Worm (Caenorhabditis elegans): ENCODE data around the gene F53F8.6.
A peak's percentile ranks its signal among the peaks of the same experiment; 100 is the strongest.

Gene F53F8.6

DNA sequence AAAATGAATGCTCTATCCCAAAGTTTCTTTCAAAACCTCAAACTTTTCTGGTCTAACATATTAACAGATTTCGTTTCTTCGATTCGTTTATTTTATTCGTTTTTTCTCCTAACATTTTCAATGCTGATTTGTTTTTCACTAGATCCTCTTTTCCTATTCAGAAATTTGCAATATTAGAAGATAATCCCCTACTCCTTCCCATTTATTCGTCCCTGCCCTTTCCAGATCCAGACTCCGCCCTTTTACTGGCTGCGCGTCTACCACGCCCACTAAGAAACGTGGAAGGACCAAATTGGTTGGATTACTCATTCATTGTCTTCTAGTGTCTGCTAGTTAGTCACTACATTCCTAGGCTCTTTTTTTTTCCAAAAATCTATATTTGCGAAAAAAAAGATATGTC, 17.9 kb downstream of the F53F8.6 start, which contains the start of gene Y44A6C.2:
Gene Y44A6C.2 (plus strand): TSS at position 301 of the 400 bp plus-strand sequence.
- TF ChIP-seq T22C8.4 (GFP tag; IDR thresholded peaks at IDR 0.05) (no peak), klf-2 (GFP tag; conservative IDR thresholded peaks at IDR 0.05) (no peak), ref-1 (GFP tag; conservative IDR thresholded peaks at IDR 0.05) (no peak), tab-1 (GFP tag; IDR thresholded peaks at IDR 0.05) (no peak), med-1 (GFP tag; optimal IDR thresholded peaks at IDR 0.05; ENCODE audit: insufficient read depth) (no peak), ztf-29 (GFP tag; IDR thresholded peaks at IDR 0.05) (no peak), cog-1 (tag; optimal IDR thresholded peaks at IDR 0.05) (no peak), ztf-23 (GFP tag; IDR thresholded peaks at IDR 0.05) (no peak), flt-1 (GFP tag; IDR thresholded peaks at IDR 0.05) (no peak)

ce11 chrV:20722447-20722846, 18.4 kb downstream of the F53F8.6 start:
- TF ChIP-seq klf-2 (GFP tag; conservative IDR thresholded peaks at IDR 0.05) (no peak), ztf-23 (GFP tag; IDR thresholded peaks at IDR 0.05) (no peak), tab-1 (GFP tag; IDR thresholded peaks at IDR 0.05) (no peak), T22C8.4 (GFP tag; IDR thresholded peaks at IDR 0.05) (no peak), ztf-29 (GFP tag; IDR thresholded peaks at IDR 0.05) (no peak), med-1 (GFP tag; optimal IDR thresholded peaks at IDR 0.05; ENCODE audit: insufficient read depth) (no peak), ref-1 (GFP tag; conservative IDR thresholded peaks at IDR 0.05) (no peak), flt-1 (GFP tag; IDR thresholded peaks at IDR 0.05) (no peak), cog-1 (tag; optimal IDR thresholded peaks at IDR 0.05) (no peak)

DNA sequence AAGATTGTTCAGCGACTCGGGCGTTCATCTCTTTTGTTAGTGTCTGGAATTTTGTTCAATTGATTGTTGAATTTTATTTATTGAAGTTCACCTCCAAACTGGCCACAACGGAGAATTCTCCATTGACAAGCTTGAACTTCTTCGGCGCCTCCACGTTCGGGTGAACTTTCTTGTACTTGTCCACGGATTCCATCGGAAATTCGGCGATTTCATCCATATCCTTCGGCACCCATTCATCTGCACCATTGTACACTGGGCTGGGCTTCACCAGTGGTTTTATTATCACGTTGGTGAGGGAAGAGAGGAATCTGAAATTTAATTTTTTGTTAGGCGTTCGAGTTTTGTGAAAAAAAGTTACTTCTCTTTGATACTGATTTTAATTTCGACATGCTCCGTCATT, 23.4 kb downstream of the F53F8.6 start:
- TF ChIP-seq ref-1 (GFP tag; conservative IDR thresholded peaks at IDR 0.05) (no peak), ztf-23 (GFP tag; IDR thresholded peaks at IDR 0.05) (no peak)

DNA sequence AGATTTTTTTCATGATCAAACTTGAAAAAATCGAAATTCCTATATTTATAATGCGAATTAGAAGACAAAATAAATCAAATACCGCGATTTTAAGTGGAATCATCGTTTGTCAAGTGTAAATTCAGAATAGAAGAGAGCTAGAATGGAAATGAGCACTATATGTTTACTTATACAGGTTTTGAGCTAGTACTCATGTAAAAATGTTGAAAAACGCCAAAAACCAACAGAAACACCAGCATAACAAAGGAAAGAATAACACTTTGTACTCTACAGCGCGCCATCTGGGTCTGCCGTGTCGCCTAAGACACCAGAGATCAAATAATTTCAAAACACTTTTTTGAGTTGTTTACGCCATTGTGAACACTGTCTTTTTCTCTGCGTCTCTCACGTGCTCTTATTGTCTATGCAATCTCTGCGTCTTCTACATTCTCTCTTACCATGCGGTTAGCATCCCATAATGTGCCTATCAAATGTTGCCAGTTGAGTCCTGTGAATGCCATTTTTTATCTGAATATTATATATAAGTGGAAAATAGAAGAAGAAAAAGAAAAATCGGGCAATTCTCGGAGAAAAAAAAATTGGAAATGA, 24.8 kb downstream of the F53F8.6 start, which contains the start of gene ipla-3:
Gene ipla-3 (minus strand): TSS at position 510 of the 588 bp plus-strand sequence.
- peak; percentile 54 for TF ChIP-seq cog-1 (tag; optimal IDR thresholded peaks at IDR 0.05)
- no peak for TF ChIP-seq klf-2 (GFP tag; conservative IDR thresholded peaks at IDR 0.05)
- no peak for TF ChIP-seq ref-1 (GFP tag; conservative IDR thresholded peaks at IDR 0.05)
- TF ChIP-seq ztf-29 (GFP tag; IDR thresholded peaks at IDR 0.05) = no peak
- TF ChIP-seq tab-1 (GFP tag; IDR thresholded peaks at IDR 0.05) = no peak
- TF ChIP-seq T22C8.4 (GFP tag; IDR thresholded peaks at IDR 0.05) = no peak

DNA sequence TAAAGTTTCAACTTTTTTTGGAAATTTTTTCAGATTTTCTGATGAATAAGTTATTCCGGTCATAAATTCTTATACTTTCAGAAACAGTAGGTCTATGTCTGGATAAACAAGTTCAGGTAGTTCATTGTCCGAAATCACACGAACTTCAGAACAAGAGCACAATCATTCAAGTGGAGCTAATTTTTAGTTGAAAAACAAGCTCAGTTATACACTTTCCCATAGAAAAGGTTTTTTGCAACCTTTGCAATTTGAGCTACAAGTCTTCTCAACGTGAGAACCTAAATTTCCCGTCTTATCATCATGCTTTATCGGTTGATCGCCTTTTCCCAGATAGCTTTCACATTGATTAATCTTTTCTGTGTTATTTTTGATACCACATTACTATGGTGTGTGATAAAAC, 27.8 kb downstream of the F53F8.6 start, which contains the start of gene srxa-1:
Gene srxa-1 (plus strand): TSS at position 301 of the 400 bp plus-strand sequence.
- TF ChIP-seq med-1 (GFP tag; optimal IDR thresholded peaks at IDR 0.05; ENCODE audit: insufficient read depth) = no peak
- TF ChIP-seq T22C8.4 (GFP tag; IDR thresholded peaks at IDR 0.05) = no peak
- no peak for TF ChIP-seq ztf-23 (GFP tag; IDR thresholded peaks at IDR 0.05)
- TF ChIP-seq ztf-29 (GFP tag; IDR thresholded peaks at IDR 0.05) = no peak
- TF ChIP-seq tab-1 (GFP tag; IDR thresholded peaks at IDR 0.05) = no peak
- no peak for TF ChIP-seq klf-2 (GFP tag; conservative IDR thresholded peaks at IDR 0.05)
- TF ChIP-seq flt-1 (GFP tag; IDR thresholded peaks at IDR 0.05) = no peak
- TF ChIP-seq cog-1 (tag; optimal IDR thresholded peaks at IDR 0.05) = no peak
- TF ChIP-seq ref-1 (GFP tag; conservative IDR thresholded peaks at IDR 0.05) = no peak

DNA sequence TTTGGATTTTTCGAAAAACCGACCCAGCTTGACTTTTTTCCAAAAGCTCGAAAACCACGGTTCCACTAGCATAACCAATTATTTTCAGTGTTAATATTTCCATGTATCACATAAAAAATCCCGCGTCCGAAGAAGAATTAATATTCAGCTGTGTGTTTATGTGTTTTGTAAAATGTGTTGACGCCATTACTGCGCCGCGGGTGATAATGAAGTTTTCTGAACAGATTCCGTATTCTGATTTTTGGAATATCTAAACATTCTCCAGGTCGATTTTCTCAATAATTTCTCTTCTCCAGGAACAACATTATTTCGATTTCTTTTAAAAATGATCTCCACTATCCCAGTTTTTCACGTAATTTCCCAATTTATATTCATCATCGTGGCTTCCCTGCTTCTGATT, 30.6 kb downstream of the F53F8.6 start, which contains the start of gene srxa-6:
Gene srxa-6 (plus strand): TSS at position 301 of the 400 bp plus-strand sequence.
- TF ChIP-seq flt-1 (GFP tag; IDR thresholded peaks at IDR 0.05) = no peak
- no peak for TF ChIP-seq klf-2 (GFP tag; conservative IDR thresholded peaks at IDR 0.05)
- TF ChIP-seq T22C8.4 (GFP tag; IDR thresholded peaks at IDR 0.05) = no peak
- no peak for TF ChIP-seq med-1 (GFP tag; optimal IDR thresholded peaks at IDR 0.05; ENCODE audit: insufficient read depth)
- TF ChIP-seq ref-1 (GFP tag; conservative IDR thresholded peaks at IDR 0.05) = no peak
- TF ChIP-seq ztf-29 (GFP tag; IDR thresholded peaks at IDR 0.05) = no peak

ce11 chrV:20739387-20739786, 35.4 kb downstream of the F53F8.6 start:
- TF ChIP-seq cog-1 (tag; optimal IDR thresholded peaks at IDR 0.05) = no peak
- no peak for TF ChIP-seq ztf-23 (GFP tag; IDR thresholded peaks at IDR 0.05)
- TF ChIP-seq T22C8.4 (GFP tag; IDR thresholded peaks at IDR 0.05) = no peak
- TF ChIP-seq flt-1 (GFP tag; IDR thresholded peaks at IDR 0.05) = no peak
- no peak for TF ChIP-seq ref-1 (GFP tag; conservative IDR thresholded peaks at IDR 0.05)
- no peak for TF ChIP-seq ztf-29 (GFP tag; IDR thresholded peaks at IDR 0.05)
- TF ChIP-seq klf-2 (GFP tag; conservative IDR thresholded peaks at IDR 0.05) = no peak
- no peak for TF ChIP-seq med-1 (GFP tag; optimal IDR thresholded peaks at IDR 0.05; ENCODE audit: insufficient read depth)
- no peak for TF ChIP-seq tab-1 (GFP tag; IDR thresholded peaks at IDR 0.05)

DNA sequence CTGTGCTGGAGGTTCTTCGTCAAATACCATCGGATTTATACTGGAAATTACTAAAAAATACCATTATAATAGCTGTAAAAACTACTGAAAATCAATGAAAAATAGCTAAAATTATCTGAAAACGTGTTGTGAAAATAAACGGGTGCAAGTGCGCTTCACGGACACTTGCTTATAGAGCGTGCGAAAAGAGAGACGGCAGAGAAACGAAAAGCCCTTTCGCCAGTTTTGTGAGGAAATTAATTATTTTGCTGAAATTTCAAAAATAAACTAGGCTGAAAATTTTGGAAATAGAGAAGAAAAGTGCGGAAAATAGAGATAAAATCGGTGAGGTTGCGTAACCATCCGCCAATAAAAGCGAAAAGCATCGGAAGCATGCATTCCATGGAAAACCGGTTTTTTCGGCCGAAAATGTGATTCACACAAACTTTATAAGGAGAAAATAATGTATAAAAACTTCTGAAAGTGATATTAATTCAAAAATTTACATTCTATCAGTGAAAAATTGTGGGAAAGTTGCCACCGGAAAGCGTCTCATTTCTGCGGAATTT, 40.3 kb downstream of the F53F8.6 start, which contains the start of gene dnj-25:
Gene dnj-25 (minus strand): TSS at position 57 of the 548 bp plus-strand sequence.
- TF ChIP-seq klf-2 (GFP tag; conservative IDR thresholded peaks at IDR 0.05) (no peak), flt-1 (GFP tag; IDR thresholded peaks at IDR 0.05) (no peak), med-1 (GFP tag; optimal IDR thresholded peaks at IDR 0.05; ENCODE audit: insufficient read depth) (no peak), cog-1 (tag; optimal IDR thresholded peaks at IDR 0.05) (no peak), ztf-23 (GFP tag; IDR thresholded peaks at IDR 0.05) (no peak), tab-1 (GFP tag; IDR thresholded peaks at IDR 0.05) (no peak)

DNA sequence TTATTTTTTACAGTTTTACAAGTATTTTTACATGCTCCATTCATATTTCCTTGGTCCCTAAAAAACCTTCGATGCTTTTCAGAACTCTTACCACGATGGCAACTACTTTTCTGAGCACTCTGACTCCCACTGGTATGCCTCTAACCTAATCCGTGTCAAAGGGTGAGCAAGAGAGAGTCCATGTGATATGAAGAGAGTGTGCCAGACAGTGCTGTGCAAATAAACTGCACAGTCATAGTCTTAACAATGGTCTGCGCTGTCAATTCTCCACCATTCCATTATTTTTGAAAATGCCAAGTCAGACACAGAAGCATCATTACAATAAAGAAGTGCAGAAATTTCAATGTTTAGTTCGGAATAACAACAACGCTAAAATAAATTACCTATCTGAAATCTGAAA, 41.3 kb downstream of the F53F8.6 start:
- TF ChIP-seq ref-1 (GFP tag; conservative IDR thresholded peaks at IDR 0.05) = no peak
- TF ChIP-seq med-1 (GFP tag; optimal IDR thresholded peaks at IDR 0.05; ENCODE audit: insufficient read depth) = no peak
- TF ChIP-seq T22C8.4 (GFP tag; IDR thresholded peaks at IDR 0.05) = no peak
- no peak for TF ChIP-seq cog-1 (tag; optimal IDR thresholded peaks at IDR 0.05)
- no peak for TF ChIP-seq klf-2 (GFP tag; conservative IDR thresholded peaks at IDR 0.05)

ce11 chrV:20746805-20747204, 42.8 kb downstream of the F53F8.6 start:
- TF ChIP-seq T22C8.4 (GFP tag; IDR thresholded peaks at IDR 0.05) (no peak), tab-1 (GFP tag; IDR thresholded peaks at IDR 0.05) (no peak), med-1 (GFP tag; optimal IDR thresholded peaks at IDR 0.05; ENCODE audit: insufficient read depth) (no peak), ref-1 (GFP tag; conservative IDR thresholded peaks at IDR 0.05) (no peak), ztf-23 (GFP tag; IDR thresholded peaks at IDR 0.05) (no peak), cog-1 (tag; optimal IDR thresholded peaks at IDR 0.05) (no peak), ztf-29 (GFP tag; IDR thresholded peaks at IDR 0.05) (no peak), flt-1 (GFP tag; IDR thresholded peaks at IDR 0.05) (no peak), klf-2 (GFP tag; conservative IDR thresholded peaks at IDR 0.05) (no peak)

Measured in whole organism, midembryonic.